Fruit fly (Drosophila melanogaster) whole organism: ENCODE data around the gene CG2691.

Experiments
- CG8478 ChIP-seq: fragments of >200 bp; optimal IDR thresholded peaks from 2 replicates; lab custom pipeline; 2018; ENCODE audit warnings: inconsistent platforms
- Dll ChIP-seq: fragments of >200 bp; optimal IDR thresholded peaks from 2 replicates; lab custom pipeline; 2017
- EcR ChIP-seq, 2 experiments: fragments of >200 bp; optimal IDR thresholded peaks; 2 replicates each; lab custom pipeline; 2017; ENCODE audit warnings: missing biosample characterization in 2 of 2, missing genetic modification characterization in 2 of 2, missing genetic modification reagents in 2 of 2
- pan ChIP-seq: fragments of >200 bp; optimal IDR thresholded peaks from 2 replicates; lab custom pipeline; 2017
- psq ChIP-seq: fragments of >200 bp; optimal IDR thresholded peaks from 2 replicates; lab custom pipeline; 2017
- usp ChIP-seq: fragments of >200 bp; optimal IDR thresholded peaks from 2 replicates; lab custom pipeline; 2017; ENCODE audit warnings: missing biosample characterization, missing genetic modification characterization, mixed read lengths

dm6 chrX:13627855-13628254, 3.6 kb upstream of the CG2691 start:
- TF ChIP-seq pan (lab: Kevin White, UChicago) (no peak), psq (no peak), usp (GFP tag; lab: Kevin White, UChicago) (no peak), EcR (GFP tag; optimal IDR thresholded peaks at IDR 0.05; lab: Kevin White, UChicago) (no peak), Dll (lab: Kevin White, UChicago) (no peak), CG8478 (no peak)
